Worm (Caenorhabditis elegans): ENCODE results near the gene cest-30.

cest-30 gene

ce11 chrV:5265581-5265980 lies 2.7 kb upstream of the cest-30 start, which contains the start of the genes srt-69 and B0238.12:
TSS of gene srt-69 (minus strand) at chrV:5265681.
TSS of gene B0238.12 (plus strand) at chrV:5265844.
- no peak for TF ChIP-seq zag-1 (tag; optimal IDR thresholded peaks at IDR 0.05)
- TF ChIP-seq ama-1 (optimal IDR thresholded peaks at IDR 0.05) = no peak
- no peak for TF ChIP-seq C34F6.9 (tag; optimal IDR thresholded peaks at IDR 0.05)
- TF ChIP-seq sma-3 (GFP tag; optimal IDR thresholded peaks at IDR 0.05) = no peak
- TF ChIP-seq dmd-4 (tag; optimal IDR thresholded peaks at IDR 0.05) = no peak
- TF ChIP-seq ceh-82 (tag; optimal IDR thresholded peaks at IDR 0.05) = no peak
- no peak for TF ChIP-seq gmeb-1 (tag; optimal IDR thresholded peaks at IDR 0.05)
- no peak for TF ChIP-seq nhr-25 (tag; optimal IDR thresholded peaks at IDR 0.05)
- TF ChIP-seq alr-1 (tag; optimal IDR thresholded peaks at IDR 0.05) = no peak
- TF ChIP-seq ztf-11 (tag; optimal IDR thresholded peaks at IDR 0.05) = no peak
- TF ChIP-seq ztf-1 (GFP tag; conservative IDR thresholded peaks at IDR 0.05) = no peak
- no peak for TF ChIP-seq ceh-16 (tag; optimal IDR thresholded peaks at IDR 0.05)

DNA sequence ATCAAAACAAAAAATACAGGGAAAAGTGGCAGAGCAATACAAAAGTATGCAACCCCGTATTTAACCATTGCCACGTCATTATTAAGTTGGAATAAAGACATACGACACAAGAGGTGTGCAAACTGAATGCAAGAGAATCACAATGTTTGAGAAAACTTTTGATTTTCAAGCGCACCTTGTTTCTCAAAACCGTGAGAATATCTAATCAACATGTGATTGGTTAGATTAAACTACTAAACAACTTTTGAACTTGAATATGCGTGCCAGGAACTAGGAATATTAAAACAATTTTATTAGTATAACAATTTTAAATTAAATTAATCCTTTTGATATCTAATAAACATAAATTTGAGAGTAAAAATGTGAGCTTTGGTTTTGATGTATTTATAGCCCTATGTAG lies 3.5 kb downstream of the cest-30 start, which contains the start of gene srt-70:
Gene srt-70 (minus strand): TSS at position 101 of the 400 bp plus-strand sequence.
- TF ChIP-seq C34F6.9 (tag; optimal IDR thresholded peaks at IDR 0.05) = no peak
- TF ChIP-seq gmeb-1 (tag; optimal IDR thresholded peaks at IDR 0.05) = no peak
- TF ChIP-seq unc-39 (tag; optimal IDR thresholded peaks at IDR 0.05) = no peak
- TF ChIP-seq nhr-11 (tag; optimal IDR thresholded peaks at IDR 0.05) = no peak
- TF ChIP-seq lsy-2 (tag; optimal IDR thresholded peaks at IDR 0.05) = no peak
- TF ChIP-seq F13H6.1 (tag; optimal IDR thresholded peaks at IDR 0.05) = no peak
- TF ChIP-seq sem-4 (tag; optimal IDR thresholded peaks at IDR 0.05) = no peak
- no peak for TF ChIP-seq snpc-4 (tag; optimal IDR thresholded peaks at IDR 0.05)
- TF ChIP-seq unc-55 (GFP tag; optimal IDR thresholded peaks at IDR 0.05) = no peak
- no peak for TF ChIP-seq peb-1 (tag; optimal IDR thresholded peaks at IDR 0.05)
- TF ChIP-seq ztf-4 (tag; optimal IDR thresholded peaks at IDR 0.05) = no peak
- TF ChIP-seq nhr-77 (tag; optimal IDR thresholded peaks at IDR 0.05) = no peak

- TF ChIP-seq ztf-1 (GFP tag; conservative IDR thresholded peaks at IDR 0.05) = no peak
- no peak for TF ChIP-seq nhr-21 (tag; optimal IDR thresholded peaks at IDR 0.05)
These were observed 5.5 kb downstream of the cest-30 start, which contains the start of gene srt-67 for ce11 chrV:5257358-5257757. TSS of gene srt-67 (minus strand) at chrV:5257458.

DNA sequence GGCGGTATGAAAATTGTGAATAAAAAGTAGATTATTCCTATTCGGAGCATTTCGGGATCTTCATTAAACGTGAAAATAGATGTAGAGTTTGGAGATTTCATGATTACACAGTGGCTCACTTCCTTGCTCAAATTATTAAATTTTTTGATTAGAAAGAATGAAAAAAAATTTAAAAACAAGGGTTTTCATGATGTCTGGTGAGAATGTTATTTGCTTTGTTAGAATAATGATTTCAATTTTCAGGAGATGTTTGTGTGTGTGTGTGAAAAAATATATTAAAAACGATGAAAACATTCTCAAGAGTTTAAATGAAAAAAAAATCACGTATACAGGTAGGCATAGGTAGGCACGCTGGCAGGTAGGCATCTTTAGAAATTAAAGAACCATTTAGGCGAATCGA lies 10.9 kb downstream of the cest-30 start, which contains the start of gene srt-68:
Gene srt-68 (minus strand): TSS at position 101 of the 400 bp plus-strand sequence.
- TF ChIP-seq F13H6.1 (tag; optimal IDR thresholded peaks at IDR 0.05) = no peak
- no peak for TF ChIP-seq mab-5 (tag; optimal IDR thresholded peaks at IDR 0.05)
- no peak for TF ChIP-seq elt-3 (tag; optimal IDR thresholded peaks at IDR 0.05)
- TF ChIP-seq nhr-129 (tag; optimal IDR thresholded peaks at IDR 0.05) = no peak
- TF ChIP-seq nhr-6 (tag; optimal IDR thresholded peaks at IDR 0.05) = no peak
- no peak for TF ChIP-seq alr-1 (tag; optimal IDR thresholded peaks at IDR 0.05)
- TF ChIP-seq egl-27 (tag; optimal IDR thresholded peaks at IDR 0.05) = no peak
- no peak for TF ChIP-seq blmp-1 (tag; optimal IDR thresholded peaks at IDR 0.05; ENCODE audit: insufficient read depth)
- no peak for TF ChIP-seq ztf-1 (GFP tag; conservative IDR thresholded peaks at IDR 0.05)

- TF ChIP-seq nhr-10 (tag; optimal IDR thresholded peaks at IDR 0.05) (no peak), alr-1 (tag; optimal IDR thresholded peaks at IDR 0.05) (no peak), nhr-6 (tag; optimal IDR thresholded peaks at IDR 0.05) (no peak), sma-3 (GFP tag; optimal IDR thresholded peaks at IDR 0.05) (no peak), blmp-1 (tag; optimal IDR thresholded peaks at IDR 0.05; ENCODE audit: insufficient read depth) (no peak), elt-1 (tag; optimal IDR thresholded peaks at IDR 0.05) (no peak), Y55F3AM.14 (GFP tag; optimal IDR thresholded peaks at IDR 0.05) (no peak), sma-9 (GFP tag; optimal IDR thresholded peaks at IDR 0.05) (no peak), sma-9 (tag; optimal IDR thresholded peaks at IDR 0.05) (no peak), zag-1 (tag; optimal IDR thresholded peaks at IDR 0.05) (no peak), ztf-4 (tag; optimal IDR thresholded peaks at IDR 0.05) (no peak), elt-3 (tag; optimal IDR thresholded peaks at IDR 0.05) (no peak), peb-1 (tag; optimal IDR thresholded peaks at IDR 0.05) (no peak), lsy-2 (tag; optimal IDR thresholded peaks at IDR 0.05) (no peak)
These were observed 19.9 kb downstream of the cest-30 start, which contains the start of gene cest-35.1 for ce11 chrV:5243036-5243435. TSS of gene cest-35.1 (minus strand) at chrV:5243136.

Data from whole organism, L2 larva.